Fruit fly (Drosophila melanogaster) whole organism, embryonic: ENCODE measurements around the gene CG42263.

Source experiments
- Atf3 ChIP-seq: fragments of 200-800 bp; sonication (Bioruptor generic); optimal IDR thresholded peaks from 3 replicates; lab custom pipeline; 2016; ENCODE audit warnings: missing biosample characterization, missing genetic modification characterization
- Awh ChIP-seq: fragments of 200-800 bp; sonication (Bioruptor generic); IDR thresholded peaks from 2 replicates; pipeline ENCODE4, ENCODE4 v1.3.6; 2022; ENCODE audit warnings: missing biosample characterization, missing genetic modification characterization
- B-H1 ChIP-seq: fragments of 200-800 bp; sonication (Bioruptor generic); IDR thresholded peaks from 3 replicates; pipeline ENCODE4 v1.3.6; 2022; ENCODE audit warnings: missing biosample characterization, missing genetic modification characterization
- CG12769 ChIP-seq: fragments of 200-800 bp; sonication (Bioruptor generic); optimal IDR thresholded peaks from 2 replicates; lab custom pipeline; 2019; ENCODE audit warnings: missing biosample characterization, mild to moderate bottlenecking, missing genetic modification characterization, moderate library complexity
- CG12942 ChIP-seq: fragments of 200-800 bp; sonication (Bioruptor generic); optimal IDR thresholded peaks from 3 replicates; lab custom pipeline; 2016; ENCODE audit warnings: missing biosample characterization, missing genetic modification characterization
- CG14050 ChIP-seq: fragments of 200-800 bp; sonication (Bioruptor generic); IDR thresholded peaks from 3 replicates; pipeline ENCODE4 v1.3.6; 2022; ENCODE audit warnings: missing biosample characterization, missing genetic modification characterization
- CG17829 ChIP-seq: fragments of 200-800 bp; optimal IDR thresholded peaks from 2 replicates; lab custom pipeline; 2019; ENCODE audit warnings: missing biosample characterization, mild to moderate bottlenecking, missing genetic modification characterization, moderate library complexity
- CG2712 ChIP-seq: fragments of 200-800 bp; optimal IDR thresholded peaks from 3 replicates; lab custom pipeline; 2019; ENCODE audit warnings: missing biosample characterization, mild to moderate bottlenecking, missing genetic modification characterization, moderate library complexity
- CG2889 ChIP-seq: fragments of 200-800 bp; sonication (Bioruptor generic); IDR thresholded peaks from 3 replicates; pipeline ENCODE4 v1.3.6; 2022; ENCODE audit warnings: missing biosample characterization, missing genetic modification characterization
- CG31388 ChIP-seq: fragments of 200-800 bp; sonication (Bioruptor generic); optimal IDR thresholded peaks from 2 replicates; lab custom pipeline; 2016; ENCODE audit warnings: missing biosample characterization, missing genetic modification characterization
- CG3163 ChIP-seq: fragments of 200-800 bp; sonication (Bioruptor generic); optimal IDR thresholded peaks from 3 replicates; lab custom pipeline; 2016; ENCODE audit warnings: missing biosample characterization, missing genetic modification characterization
- CG5953 ChIP-seq: fragments of 200-800 bp; sonication (Bioruptor generic); IDR thresholded peaks from 2 replicates; pipeline ENCODE4 v1.3.6; 2022; ENCODE audit warnings: missing biosample characterization, missing genetic modification characterization
- CG6254 ChIP-seq: fragments of 200-800 bp; sonication (Bioruptor generic); optimal IDR thresholded peaks from 3 replicates; lab custom pipeline; 2017; ENCODE audit warnings: mild to moderate bottlenecking, missing biosample characterization, missing genetic modification reagents, missing genetic modification characterization
- CG6654 ChIP-seq: fragments of 200-800 bp; sonication (Bioruptor generic); optimal IDR thresholded peaks from 2 replicates; lab custom pipeline; 2017; ENCODE audit warnings: missing biosample characterization, mild to moderate bottlenecking, missing genetic modification characterization
- CG8290 ChIP-seq, 3 experiments: fragments of 200-800 bp; sonication (Bioruptor generic); optimal IDR thresholded peaks; 2 replicates each; lab custom pipeline; 2016 to 2019; ENCODE audit warnings: missing biosample characterization in 3 of 3, missing genetic modification characterization in 3 of 3, mild to moderate bottlenecking in 2 of 3, moderate library complexity in 1 of 3
- CG9876 ChIP-seq: fragments of 200-800 bp; sonication (Bioruptor generic); optimal IDR thresholded peaks from 2 replicates; lab custom pipeline; 2016; ENCODE audit warnings: missing biosample characterization, missing genetic modification characterization
- D ChIP-seq, 2 experiments: fragments of 200-800 bp in 1 of 2; fragments of >200 bp in 1 of 2; sonication (Bioruptor generic) in 1 of 2; optimal IDR thresholded peaks; 2 replicates in 1 of 2; 3 replicates in 1 of 2; lab custom pipeline; 2017; ENCODE audit warnings: mild to moderate bottlenecking in 1 of 2, missing biosample characterization in 1 of 2, missing genetic modification characterization in 1 of 2, missing genetic modification reagents in 1 of 2
- Deaf1 ChIP-seq: fragments of 200-800 bp; optimal IDR thresholded peaks from 3 replicates; lab custom pipeline; 2019; ENCODE audit warnings: missing biosample characterization, mild to moderate bottlenecking, missing genetic modification characterization, moderate library complexity
- Dip2 ChIP-seq: fragments of 200-800 bp; sonication (Bioruptor generic); IDR thresholded peaks from 2 replicates; pipeline ENCODE4 v1.3.6; 2022; ENCODE audit warnings: missing biosample characterization, missing genetic modification characterization
- Dip3 ChIP-seq: fragments of 200-800 bp; sonication (Bioruptor generic); optimal IDR thresholded peaks from 3 replicates; lab custom pipeline; 2016; ENCODE audit warnings: missing biosample characterization, missing genetic modification characterization
- HLH3B ChIP-seq: fragments of 200-800 bp; sonication (Bioruptor generic); IDR thresholded peaks from 2 replicates; pipeline ENCODE4 v1.3.6; 2022; ENCODE audit warnings: missing biosample characterization, missing genetic modification characterization
- HLHmδ ChIP-seq: fragments of 200-800 bp; sonication (Bioruptor generic); optimal IDR thresholded peaks from 2 replicates; lab custom pipeline; 2018; ENCODE audit warnings: missing biosample characterization, mild to moderate bottlenecking, missing genetic modification characterization, moderate library complexity
- Mrtf ChIP-seq: fragments of 200-800 bp; sonication (Bioruptor generic); IDR thresholded peaks from 3 replicates; pipeline ENCODE4 v1.3.6; 2022; ENCODE audit warnings: missing biosample characterization, missing genetic modification characterization
- NFAT ChIP-seq: fragments of 200-800 bp; sonication (Bioruptor generic); IDR thresholded peaks from 2 replicates; pipeline ENCODE4 v1.3.6; 2022; ENCODE audit warnings: missing biosample characterization, missing genetic modification characterization
- Opbp ChIP-seq: fragments of 200-800 bp; sonication (Bioruptor generic); IDR thresholded peaks from 3 replicates; pipeline ENCODE4 v1.3.6; 2022; ENCODE audit warnings: missing biosample characterization, missing genetic modification characterization; ENCODE audit not compliant: partially characterized antibody
- Scr ChIP-seq: fragments of 200-800 bp; sonication (Bioruptor generic); IDR thresholded peaks from 2 replicates; pipeline ENCODE4 v1.3.6; 2022; ENCODE audit warnings: missing biosample characterization, missing genetic modification characterization; ENCODE audit not compliant: partially characterized antibody
- Sry-δ ChIP-seq: fragments of 200-800 bp; sonication (Bioruptor generic); optimal IDR thresholded peaks from 2 replicates; lab custom pipeline; 2016; ENCODE audit warnings: missing biosample characterization, missing genetic modification characterization
- Tbp ChIP-seq: fragments of >200 bp; optimal IDR thresholded peaks from 2 replicates; lab custom pipeline; 2018; ENCODE audit warnings: missing biosample characterization, missing genetic modification characterization
- Trl ChIP-seq, 3 experiments: fragments of >200 bp in 2 of 3; fragments of 200-800 bp in 1 of 3; sonication (Bioruptor generic) in 1 of 3; optimal IDR thresholded peaks; 2 replicates in 1 of 3; 3 replicates in 2 of 3; lab custom pipeline; 2016 to 2017; ENCODE audit warnings: missing biosample characterization in 1 of 3, missing genetic modification characterization in 1 of 3
- YL-1 ChIP-seq: fragments of 200-800 bp; sonication (Bioruptor generic); optimal IDR thresholded peaks from 3 replicates; lab custom pipeline; 2017; ENCODE audit warnings: missing biosample characterization, mild to moderate bottlenecking, missing genetic modification characterization
- ase ChIP-seq: fragments of 200-800 bp; sonication (Bioruptor generic); IDR thresholded peaks from 3 replicates; pipeline ENCODE4 v1.3.6; 2022; ENCODE audit warnings: missing biosample characterization, missing genetic modification characterization
- bcd ChIP-seq: fragments of 200-800 bp; sonication (Bioruptor generic); optimal IDR thresholded peaks from 2 replicates; lab custom pipeline; 2017; ENCODE audit warnings: missing biosample characterization, mild to moderate bottlenecking, missing genetic modification characterization
- chif ChIP-seq, 2 experiments: fragments of 200-800 bp; sonication (Bioruptor generic); optimal IDR thresholded peaks; 3 replicates each; lab custom pipeline; 2016; ENCODE audit warnings: missing biosample characterization in 2 of 2, missing genetic modification characterization in 2 of 2
- chinmo ChIP-seq: fragments of 200-800 bp; sonication (Bioruptor generic); IDR thresholded peaks from 4 replicates; pipeline ENCODE4 v1.3.6; 2022; ENCODE audit warnings: missing biosample characterization, missing genetic modification characterization; ENCODE audit not compliant: partially characterized antibody
- fru ChIP-seq: fragments of >200 bp; optimal IDR thresholded peaks from 2 replicates; lab custom pipeline; 2017
- fu2 ChIP-seq: fragments of 200-800 bp; sonication (Bioruptor generic); optimal IDR thresholded peaks from 2 replicates; lab custom pipeline; 2016; ENCODE audit warnings: missing biosample characterization, missing genetic modification characterization
- gro ChIP-seq: fragments of 200-800 bp; sonication (Bioruptor generic); optimal IDR thresholded peaks from 2 replicates; lab custom pipeline; 2016; ENCODE audit warnings: missing biosample characterization, missing genetic modification characterization
- jing ChIP-seq: fragments of 200-800 bp; sonication (Bioruptor generic); optimal IDR thresholded peaks from 2 replicates; lab custom pipeline; 2018; ENCODE audit warnings: missing biosample characterization, mild to moderate bottlenecking, missing genetic modification characterization
- klu ChIP-seq: fragments of 200-800 bp; sonication (Bioruptor generic); IDR thresholded peaks from 2 replicates; pipeline ENCODE4 v1.3.6; 2022; ENCODE audit warnings: missing biosample characterization, missing genetic modification characterization
- lmd ChIP-seq: fragments of 200-800 bp; sonication (Bioruptor generic); IDR thresholded peaks from 2 replicates; pipeline ENCODE4 v1.3.6; 2022; ENCODE audit warnings: missing biosample characterization, missing genetic modification characterization
- lov ChIP-seq, 2 experiments: fragments of 200-800 bp in 1 of 2; fragments of >200 bp in 1 of 2; sonication (Bioruptor generic) in 1 of 2; IDR thresholded peaks in 1 of 2; optimal IDR thresholded peaks in 1 of 2; 2 replicates in 1 of 2; 3 replicates in 1 of 2; pipeline versions ENCODE4 v1.3.6 to Lab custom; 2017 to 2022; ENCODE audit warnings: missing biosample characterization in 1 of 2, missing genetic modification characterization in 1 of 2
- mirr ChIP-seq: fragments of 200-800 bp; sonication (Bioruptor generic); optimal IDR thresholded peaks from 3 replicates; lab custom pipeline; 2018; ENCODE audit warnings: missing biosample characterization, mild to moderate bottlenecking, missing genetic modification characterization
- pan ChIP-seq, 4 experiments: fragments of >200 bp in 3 of 4; fragments of 200-800 bp in 1 of 4; sonication (Bioruptor generic) in 1 of 4; optimal IDR thresholded peaks in 3 of 4; IDR thresholded peaks in 1 of 4; 2 replicates each; pipeline versions ENCODE4 v1.3.6 to Lab custom; 2017 to 2022; ENCODE audit warnings: missing biosample characterization in 2 of 4, missing genetic modification characterization in 2 of 4, mixed read lengths in 1 of 4
- sd ChIP-seq: fragments of 200-800 bp; sonication (Bioruptor generic); optimal IDR thresholded peaks from 3 replicates; lab custom pipeline; 2018; ENCODE audit warnings: missing biosample characterization, mild to moderate bottlenecking, missing genetic modification characterization, moderate library complexity
- sob ChIP-seq: fragments of 200-800 bp; sonication (Bioruptor generic); IDR thresholded peaks from 2 replicates; pipeline ENCODE4 v1.3.6; 2022; ENCODE audit warnings: missing biosample characterization, missing genetic modification characterization
- tio ChIP-seq: fragments of 200-800 bp; sonication (Bioruptor generic); optimal IDR thresholded peaks from 2 replicates; lab custom pipeline; 2017; ENCODE audit warnings: missing biosample characterization, missing genetic modification characterization, inconsistent platforms
- ttk ChIP-seq: fragments of 200-800 bp; sonication (Bioruptor generic); IDR thresholded peaks from 2 replicates; pipeline ENCODE4 v2.1.2; 2022; ENCODE audit warnings: missing biosample characterization, missing genetic modification characterization

Gene CG42263

dm6 chr3L:19908201-19909127 is 47.1 kb downstream of the CG42263 start:
- peak; percentile 11 for TF ChIP-seq gro
- no peak for TF ChIP-seq lmd (GFP tag; lab: Robert Waterston, UW)
- no peak for TF ChIP-seq Mrtf (GFP tag; lab: Robert Waterston, UW)
- TF ChIP-seq tio: no peak
- TF ChIP-seq D (optimal IDR thresholded peaks at IDR 0.05; lab: Kevin White, UChicago): peak; percentile 68
- no peak for TF ChIP-seq D (GFP tag; optimal IDR thresholded peaks at IDR 0.05; lab: Kevin White, UChicago)
- TF ChIP-seq ttk: no peak
- TF ChIP-seq CG9876 (GFP tag; lab: Kevin White, UChicago): no peak
- no peak for TF ChIP-seq CG5953
- no peak for TF ChIP-seq CG12942 (GFP tag; lab: Kevin White, UChicago)
- TF ChIP-seq chinmo (GFP tag; lab: Robert Waterston, UW): peak; percentile 71; the same call in 3 of the 4 replicates
- TF ChIP-seq Awh (GFP tag; lab: Robert Waterston, UW): no peak
- no peak for TF ChIP-seq ase
- TF ChIP-seq Tbp (GFP tag; lab: Kevin White, UChicago): no peak
- TF ChIP-seq Trl (optimal IDR thresholded peaks at IDR 0.05; lab: Kevin White, UChicago): peak; percentile 78 to 79
- peak; percentile 15 for TF ChIP-seq Trl (GFP tag; optimal IDR thresholded peaks at IDR 0.05; lab: Kevin White, UChicago)
- TF ChIP-seq sd (tag; lab: Kevin White, UChicago): peak; percentile 91
- TF ChIP-seq bcd (GFP tag; lab: Kevin White, UChicago): no peak
- TF ChIP-seq mirr: no peak
- no peak for TF ChIP-seq fru (lab: Kevin White, UChicago)
- peak; percentile 31 for TF ChIP-seq HLHmδ
- TF ChIP-seq Deaf1 (tag; lab: Kevin White, UChicago): no peak
- no peak for TF ChIP-seq YL-1 (GFP tag; lab: Kevin White, UChicago)
- no peak for TF ChIP-seq fu2 (GFP tag; lab: Kevin White, UChicago)
- no peak for TF ChIP-seq chif (GFP tag; optimal IDR thresholded peaks at IDR 0.05; lab: Kevin White, UChicago)
- no peak for TF ChIP-seq Dip2 (GFP tag; lab: Robert Waterston, UW)
- no peak for TF ChIP-seq CG2712 (tag; lab: Kevin White, UChicago)
- no peak for TF ChIP-seq B-H1 (GFP tag; lab: Robert Waterston, UW)
- TF ChIP-seq NFAT: no peak
- no peak for TF ChIP-seq CG31388 (GFP tag; lab: Kevin White, UChicago)
- TF ChIP-seq klu: no peak
- TF ChIP-seq lov (optimal IDR thresholded peaks at IDR 0.05; lab: Kevin White, UChicago): no peak
- TF ChIP-seq lov (GFP tag; IDR thresholded peaks at IDR 0.05; lab: Robert Waterston, UW): peak; percentile 50; the same call in 1 of the 3 replicates
- no peak for TF ChIP-seq CG6254 (GFP tag; lab: Kevin White, UChicago)
- no peak for TF ChIP-seq CG6654 (GFP tag; lab: Kevin White, UChicago)
- TF ChIP-seq pan (optimal IDR thresholded peaks at IDR 0.05; lab: Kevin White, UChicago): no peak
- TF ChIP-seq pan (GFP tag; optimal IDR thresholded peaks at IDR 0.05 in 1 of 2, IDR thresholded peaks at IDR 0.05 in 1 of 2): no peak
- TF ChIP-seq CG8290 (GFP tag; optimal IDR thresholded peaks at IDR 0.05; lab: Kevin White, UChicago): no peak
- peak in 1 of 2 experiments; percentile 4 for TF ChIP-seq CG8290 (tag; optimal IDR thresholded peaks at IDR 0.05; lab: Kevin White, UChicago)
- TF ChIP-seq Dip3 (GFP tag; lab: Kevin White, UChicago): no peak
- no peak for TF ChIP-seq sob (GFP tag; lab: Robert Waterston, UW)
- no peak for TF ChIP-seq Opbp
- no peak for TF ChIP-seq CG17829 (tag; lab: Kevin White, UChicago)
- no peak for TF ChIP-seq Sry-δ
- TF ChIP-seq jing (GFP tag; lab: Kevin White, UChicago): no peak
- TF ChIP-seq CG14050 (GFP tag; lab: Robert Waterston, UW): no peak
- TF ChIP-seq CG3163 (GFP tag; lab: Kevin White, UChicago): peak; percentile 54
- peak; percentile 35 for TF ChIP-seq Scr (GFP tag; lab: Robert Waterston, UW)
- TF ChIP-seq HLH3B (GFP tag; lab: Robert Waterston, UW): no peak
- no peak for TF ChIP-seq CG2889 (GFP tag; lab: Robert Waterston, UW)
- TF ChIP-seq Atf3: no peak
- TF ChIP-seq CG12769 (tag; lab: Kevin White, UChicago): peak; percentile 55
